Fruit fly (Drosophila melanogaster) whole organism, adult: ENCODE results near the gene topi.
A peak's percentile ranks its signal among the peaks of the same experiment; 100 is the strongest.

Experiments
- CG11617 ChIP-seq: fragments of 200-800 bp; sonication (Bioruptor generic); optimal IDR thresholded peaks from 2 replicates; lab custom pipeline; 2017; ENCODE audit warnings: mild to moderate bottlenecking, missing biosample characterization, missing genetic modification reagents, missing genetic modification characterization
- CG12768 ChIP-seq: fragments of 200-800 bp; sonication (Bioruptor generic); optimal IDR thresholded peaks from 2 replicates; lab custom pipeline; 2017; ENCODE audit warnings: missing biosample characterization, missing genetic modification characterization, mild to moderate bottlenecking, moderate library complexity, missing genetic modification reagents
- CG14711 ChIP-seq: fragments of 200-800 bp; sonication (Bioruptor generic); optimal IDR thresholded peaks from 2 replicates; lab custom pipeline; 2018; ENCODE audit warnings: missing biosample characterization, mild to moderate bottlenecking, missing genetic modification characterization, moderate library complexity
- CG33017 ChIP-seq: fragments of 200-800 bp; sonication (Bioruptor generic); optimal IDR thresholded peaks from 2 replicates; lab custom pipeline; 2018; ENCODE audit warnings: missing biosample characterization, mild to moderate bottlenecking, missing genetic modification characterization, moderate library complexity
- CG5204 ChIP-seq: fragments of 200-800 bp; sonication (Bioruptor generic); optimal IDR thresholded peaks from 2 replicates; lab custom pipeline; 2016; ENCODE audit warnings: missing biosample characterization, missing genetic modification characterization
- CG7101 ChIP-seq: fragments of 200-800 bp; sonication (Bioruptor generic); optimal IDR thresholded peaks from 2 replicates; lab custom pipeline; 2018; ENCODE audit warnings: missing biosample characterization, mild to moderate bottlenecking, missing genetic modification characterization, moderate library complexity
- Clk ChIP-seq: fragments of 200-800 bp; sonication (Bioruptor generic); optimal IDR thresholded peaks from 2 replicates; lab custom pipeline; 2017; ENCODE audit warnings: missing biosample characterization, missing genetic modification characterization
- Hr96 ChIP-seq: fragments of 200-800 bp; sonication (Bioruptor generic); optimal IDR thresholded peaks from 2 replicates; lab custom pipeline; 2016; ENCODE audit warnings: missing biosample characterization, missing genetic modification characterization
- Mnt ChIP-seq: fragments of 200-800 bp; sonication (Bioruptor generic); optimal IDR thresholded peaks from 2 replicates; lab custom pipeline; 2016; ENCODE audit warnings: missing biosample characterization, mild to moderate bottlenecking, missing genetic modification characterization
- bab1 ChIP-seq: fragments of 200-800 bp; sonication (Bioruptor generic); optimal IDR thresholded peaks from 3 replicates; lab custom pipeline; 2019; ENCODE audit warnings: missing biosample characterization, mild to moderate bottlenecking, missing genetic modification characterization, moderate library complexity
- cic ChIP-seq: fragments of 200-800 bp; sonication (Bioruptor generic); optimal IDR thresholded peaks from 2 replicates; lab custom pipeline; 2017; ENCODE audit warnings: missing biosample characterization, mild to moderate bottlenecking, missing genetic modification characterization, moderate library complexity
- cnc ChIP-seq, 2 experiments: fragments of >200 bp; optimal IDR thresholded peaks; 2 replicates each; lab custom pipeline; 2017
- kay ChIP-seq: fragments of 200-800 bp; sonication (Bioruptor generic); peaks from one replicate; lab custom pipeline; 2016; ENCODE audit warnings: missing biosample characterization, missing genetic modification characterization, borderline replicate concordance
- ovo ChIP-seq: fragments of 200-800 bp; sonication (Bioruptor generic); optimal IDR thresholded peaks from 2 replicates; lab custom pipeline; 2016; ENCODE audit warnings: missing biosample characterization, missing genetic modification characterization
- pad ChIP-seq: fragments of 200-800 bp; sonication (Bioruptor generic); optimal IDR thresholded peaks from 3 replicates; lab custom pipeline; 2017; ENCODE audit warnings: missing biosample characterization, missing genetic modification characterization, mild to moderate bottlenecking, moderate library complexity, missing genetic modification reagents
- tj ChIP-seq: fragments of 200-800 bp; sonication (Bioruptor generic); optimal IDR thresholded peaks from 3 replicates; lab custom pipeline; 2017; ENCODE audit warnings: missing biosample characterization, mild to moderate bottlenecking, missing genetic modification characterization, moderate library complexity
- toe ChIP-seq: fragments of 200-800 bp; sonication (Bioruptor generic); optimal IDR thresholded peaks from 2 replicates; lab custom pipeline; 2016; ENCODE audit warnings: missing biosample characterization, missing genetic modification characterization

Gene topi

dm6 chr3R:9774821-9775220 is at the start of gene topi:
topi (plus strand) TSS chr3R:9775121.
- no peak for TF ChIP-seq cic (GFP tag; lab: Kevin White, UChicago)
- no peak for TF ChIP-seq kay
- no peak for TF ChIP-seq tj (GFP tag; lab: Kevin White, UChicago)
- no peak for TF ChIP-seq CG33017 (tag; lab: Kevin White, UChicago)
- no peak for TF ChIP-seq toe (GFP tag; lab: Kevin White, UChicago)
- TF ChIP-seq CG14711: no peak

- TF ChIP-seq cnc (optimal IDR thresholded peaks at IDR 0.05; lab: Kevin White, UChicago) (no peak), tj (GFP tag; lab: Kevin White, UChicago) (peak; percentile 4), pad (GFP tag; lab: Kevin White, UChicago) (no peak), ovo (GFP tag; lab: Kevin White, UChicago) (peak; percentile 9), Mnt (peak; percentile 71), CG12768 (GFP tag; lab: Kevin White, UChicago) (peak; percentile 27), cic (GFP tag; lab: Kevin White, UChicago) (peak; percentile 8), bab1 (GFP tag; lab: Kevin White, UChicago) (peak; percentile 38), CG5204 (GFP tag; lab: Kevin White, UChicago) (no peak)
These were observed 49.6 kb upstream of the topi start, which contains the start of gene hyd for dm6 chr3R:9725121-9725956. hyd (minus strand) TSS chr3R:9725615.

dm6 chr3R:9730784-9731183 is 44.1 kb upstream of the topi start, which contains the start of gene FoxP:
FoxP (minus strand) TSS chr3R:9730872.
- TF ChIP-seq kay (peak; percentile 29), cic (GFP tag; lab: Kevin White, UChicago) (no peak)

- TF ChIP-seq CG14711: no peak
These were observed 41.8 kb upstream of the topi start, which contains the start of gene alphaTub85E for dm6 chr3R:9733150-9733549. alphaTub85E (minus strand) TSS chr3R:9733250.

- TF ChIP-seq Hr96 (GFP tag; lab: Kevin White, UChicago) (no peak), CG7101 (tag; lab: Kevin White, UChicago) (no peak)
These were observed 39.8 kb upstream of the topi start for dm6 chr3R:9735151-9735550.

dm6 chr3R:9739793-9740192 is 35.1 kb upstream of the topi start, which contains the start of gene side-VII:
side-VII (minus strand) TSS chr3R:9739979.
- TF ChIP-seq Mnt: no peak
- TF ChIP-seq kay: peak; percentile 27

- no peak for TF ChIP-seq CG5204 (GFP tag; lab: Kevin White, UChicago)
- no peak for TF ChIP-seq CG12768 (GFP tag; lab: Kevin White, UChicago)
- peak; percentile 2 for TF ChIP-seq CG7101 (tag; lab: Kevin White, UChicago)
- TF ChIP-seq CG11617: peak; percentile 10
- TF ChIP-seq kay: peak; percentile 58
- peak; percentile 12 for TF ChIP-seq Mnt
- no peak for TF ChIP-seq Hr96 (GFP tag; lab: Kevin White, UChicago)
These were observed 34.2 kb upstream of the topi start, which contains the start of gene Pnn for dm6 chr3R:9740713-9741112. Pnn (plus strand) TSS chr3R:9740899.

dm6 chr3R:9743217-9743616 is 31.7 kb upstream of the topi start, which contains the start of gene CG31415:
CG31415 (plus strand) TSS chr3R:9743517.
- TF ChIP-seq CG5204 (GFP tag; lab: Kevin White, UChicago): no peak
- TF ChIP-seq CG33017 (tag; lab: Kevin White, UChicago): no peak
- no peak for TF ChIP-seq Hr96 (GFP tag; lab: Kevin White, UChicago)
- TF ChIP-seq cnc (optimal IDR thresholded peaks at IDR 0.05; lab: Kevin White, UChicago): no peak
- no peak for TF ChIP-seq tj (GFP tag; lab: Kevin White, UChicago)
- TF ChIP-seq toe (GFP tag; lab: Kevin White, UChicago): no peak
- TF ChIP-seq CG12768 (GFP tag; lab: Kevin White, UChicago): no peak
- no peak for TF ChIP-seq pad (GFP tag; lab: Kevin White, UChicago)
- no peak for TF ChIP-seq CG11617
- TF ChIP-seq Mnt: no peak

dm6 chr3R:9743995-9744394 is 30.9 kb upstream of the topi start:
- no peak for TF ChIP-seq cic (GFP tag; lab: Kevin White, UChicago)
- TF ChIP-seq ovo (GFP tag; lab: Kevin White, UChicago): no peak
- no peak for TF ChIP-seq bab1 (GFP tag; lab: Kevin White, UChicago)
- TF ChIP-seq Clk (GFP tag; lab: Kevin White, UChicago): no peak
- no peak for TF ChIP-seq CG11617
- no peak for TF ChIP-seq cnc (optimal IDR thresholded peaks at IDR 0.05; lab: Kevin White, UChicago)
- TF ChIP-seq tj (GFP tag; lab: Kevin White, UChicago): no peak
- TF ChIP-seq toe (GFP tag; lab: Kevin White, UChicago): no peak
- no peak for TF ChIP-seq CG12768 (GFP tag; lab: Kevin White, UChicago)
- TF ChIP-seq CG14711: no peak
